Fruit fly (Drosophila melanogaster): Measurements from ENCODE around the gene CG33223.

DNA sequence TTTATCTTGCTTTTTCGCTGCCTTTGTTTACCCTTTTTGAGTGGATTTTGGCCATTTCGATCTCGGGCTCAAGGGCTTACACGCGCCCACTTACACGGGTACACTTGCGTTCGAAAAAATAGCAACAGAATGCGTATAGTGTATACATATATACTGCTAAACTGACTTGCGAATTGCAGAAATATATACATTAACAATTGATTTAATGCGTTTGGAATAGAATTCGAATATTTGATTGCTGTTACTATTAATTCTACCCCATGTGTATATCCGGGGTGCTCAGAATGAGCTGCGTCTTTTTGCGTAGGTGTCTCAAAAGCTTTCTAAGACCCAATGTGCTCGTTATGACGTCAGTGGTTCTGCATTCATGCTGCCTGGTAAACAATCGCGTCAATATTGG is 9.8 kb upstream of the CG33223 start:
- TF ChIP-seq CG8478 (optimal IDR thresholded peaks at IDR 0.05): no peak
- no peak for TF ChIP-seq CTCF (optimal IDR thresholded peaks at IDR 0.05)

Measured in S2 (cell line).